Worm (Caenorhabditis elegans) whole organism, midembryonic: Measurements from ENCODE around the gene mog-2.
"Not testable (repeated sequence)": the region's sequence is repeated elsewhere in the genome, so short reads cannot be mapped to it uniquely, and the experiment has no call there.

Experiments used
- T22C8.4 ChIP-seq: fragments of 200-800 bp; sonication (Bioruptor generic); IDR thresholded peaks from 2 replicates; pipeline ENCODE4 v1.3.6; 2022; ENCODE audit warnings: missing genetic modification characterization, missing compliant biosample characterization
- flt-1 ChIP-seq: fragments of 200-800 bp; sonication (Bioruptor generic); IDR thresholded peaks from 2 replicates; pipeline ENCODE4 v1.3.6; 2022; ENCODE audit warnings: missing genetic modification characterization, missing compliant biosample characterization
- klf-2 ChIP-seq: fragments of 200-800 bp; sonication (Bioruptor generic); conservative IDR thresholded peaks from 2 replicates; pipeline ENCODE4 v1.3.6; 2022; ENCODE audit warnings: missing genetic modification reagents, missing genetic modification characterization, missing compliant biosample characterization
- med-1 ChIP-seq: sonication (generic microtip); optimal IDR thresholded peaks from 2 replicates; lab custom pipeline; 2017; ENCODE audit warnings: missing genetic modification characterization, mild to moderate bottlenecking, missing compliant biosample characterization, antibody characterized with exemption, missing genetic modification reagents; ENCODE audit not compliant: insufficient read depth
- tab-1 ChIP-seq: fragments of 200-800 bp; sonication (Bioruptor generic); IDR thresholded peaks from 2 replicates; pipeline ENCODE4 v1.3.6; 2022; ENCODE audit warnings: missing genetic modification characterization, missing compliant biosample characterization

ce11 chrII:4309112-4309511 is 15.0 kb upstream of the mog-2 start:
- TF ChIP-seq tab-1; flt-1 (GFP tag; lab: Robert Waterston, UW); klf-2 (GFP tag; lab: Robert Waterston, UW); T22C8.4 (GFP tag; lab: Robert Waterston, UW); med-1 (GFP tag; lab: Kevin White, UChicago): not testable (repeated sequence)
